Fruit fly (Drosophila melanogaster) whole organism, embryonic: ENCODE measurements around the gene dtn.

Experiments
- Antp ChIP-seq: fragments of 200-800 bp; sonication (Bioruptor generic); optimal IDR thresholded peaks from 3 replicates; lab custom pipeline; 2016; ENCODE audit warnings: missing biosample characterization, missing genetic modification characterization
- Awh ChIP-seq: fragments of 200-800 bp; sonication (Bioruptor generic); IDR thresholded peaks from 2 replicates; pipeline ENCODE4, ENCODE4 v1.3.6; 2022; ENCODE audit warnings: missing biosample characterization, missing genetic modification characterization
- B-H2 ChIP-seq: fragments of 200-800 bp; sonication (Bioruptor generic); optimal IDR thresholded peaks from 2 replicates; lab custom pipeline; 2018; ENCODE audit warnings: missing biosample characterization, mild to moderate bottlenecking, missing genetic modification characterization
- Bgb ChIP-seq: fragments of 200-800 bp; sonication (Bioruptor generic); IDR thresholded peaks from 2 replicates; pipeline ENCODE4 v1.3.6; 2022; ENCODE audit warnings: missing biosample characterization, missing genetic modification characterization; ENCODE audit not compliant: partially characterized antibody
- Bteb2 ChIP-seq: fragments of 200-800 bp; sonication (Bioruptor generic); optimal IDR thresholded peaks from 2 replicates; lab custom pipeline; 2016; ENCODE audit warnings: missing biosample characterization, missing genetic modification characterization
- CG11085 ChIP-seq: fragments of 200-800 bp; sonication (Bioruptor generic); IDR thresholded peaks from 2 replicates; pipeline ENCODE4 v1.3.6; 2022; ENCODE audit warnings: missing biosample characterization, missing genetic modification characterization
- CG11560 ChIP-seq: fragments of 200-800 bp; sonication (Bioruptor generic); IDR thresholded peaks from 3 replicates; pipeline ENCODE4 v1.3.6; 2022; ENCODE audit warnings: missing biosample characterization, missing genetic modification characterization
- CG13296 ChIP-seq: fragments of 200-800 bp; sonication (Bioruptor generic); optimal IDR thresholded peaks from 3 replicates; lab custom pipeline; 2018; ENCODE audit warnings: missing biosample characterization, mild to moderate bottlenecking, missing genetic modification characterization
- CG14965 ChIP-seq: fragments of 200-800 bp; sonication (Bioruptor generic); optimal IDR thresholded peaks from 2 replicates; lab custom pipeline; 2016; ENCODE audit warnings: missing biosample characterization, missing genetic modification characterization, borderline replicate concordance
- CG15514 ChIP-seq: fragments of 200-800 bp; sonication (Bioruptor generic); optimal IDR thresholded peaks from 3 replicates; lab custom pipeline; 2017; ENCODE audit warnings: missing biosample characterization, missing genetic modification characterization, mild to moderate bottlenecking, moderate library complexity, missing genetic modification reagents
- CG15696 ChIP-seq: fragments of 200-800 bp; sonication (Bioruptor generic); optimal IDR thresholded peaks from 2 replicates; lab custom pipeline; 2019; ENCODE audit warnings: missing biosample characterization, mild to moderate bottlenecking, missing genetic modification characterization, moderate library complexity
- CG17186 ChIP-seq: fragments of 200-800 bp; sonication (Bioruptor generic); optimal IDR thresholded peaks from 3 replicates; lab custom pipeline; 2017; ENCODE audit warnings: missing biosample characterization, missing genetic modification reagents, missing genetic modification characterization
- CG2678 ChIP-seq: fragments of 200-800 bp; sonication (Bioruptor generic); optimal IDR thresholded peaks from 3 replicates; lab custom pipeline; 2019; ENCODE audit warnings: missing biosample characterization, mild to moderate bottlenecking, missing genetic modification characterization, moderate library complexity
- CG2712 ChIP-seq: fragments of 200-800 bp; optimal IDR thresholded peaks from 3 replicates; lab custom pipeline; 2019; ENCODE audit warnings: missing biosample characterization, mild to moderate bottlenecking, missing genetic modification characterization, moderate library complexity
- CG2875 ChIP-seq: fragments of 200-800 bp; sonication (Bioruptor generic); optimal IDR thresholded peaks from 2 replicates; lab custom pipeline; 2017; ENCODE audit warnings: missing biosample characterization, mild to moderate bottlenecking, missing genetic modification characterization, missing genetic modification reagents
- CG3407 ChIP-seq: fragments of 200-800 bp; sonication (Bioruptor generic); optimal IDR thresholded peaks from 2 replicates; lab custom pipeline; 2018; ENCODE audit warnings: missing biosample characterization, mild to moderate bottlenecking, missing genetic modification characterization
- CG7839 ChIP-seq: fragments of 200-800 bp; sonication (Bioruptor generic); optimal IDR thresholded peaks from 3 replicates; lab custom pipeline; 2018; ENCODE audit warnings: missing biosample characterization, mild to moderate bottlenecking, missing genetic modification characterization, moderate library complexity
- CG8478 ChIP-seq: fragments of >200 bp; optimal IDR thresholded peaks from 2 replicates; lab custom pipeline; 2018
- Fer2 ChIP-seq: fragments of 200-800 bp; sonication (Bioruptor generic); optimal IDR thresholded peaks from 2 replicates; lab custom pipeline; 2018; ENCODE audit warnings: missing biosample characterization, mild to moderate bottlenecking, missing genetic modification characterization, moderate library complexity
- H15 ChIP-seq: fragments of 200-800 bp; sonication (Bioruptor generic); IDR thresholded peaks from 3 replicates; pipeline ENCODE4 v1.3.6; 2022; ENCODE audit warnings: missing biosample characterization, missing genetic modification characterization
- HmgZ ChIP-seq: fragments of 200-800 bp; sonication (Bioruptor generic); optimal IDR thresholded peaks from 2 replicates; lab custom pipeline; 2018; ENCODE audit warnings: missing biosample characterization, mild to moderate bottlenecking, missing genetic modification characterization
- Lim3 ChIP-seq: fragments of 200-800 bp; sonication (Bioruptor generic); IDR thresholded peaks from 2 replicates; pipeline ENCODE4 v1.3.6; 2022; ENCODE audit warnings: missing biosample characterization, missing genetic modification characterization
- Neu2 ChIP-seq: fragments of 200-800 bp; sonication (Bioruptor generic); optimal IDR thresholded peaks from 3 replicates; lab custom pipeline; 2016; ENCODE audit warnings: missing biosample characterization, missing genetic modification characterization, borderline replicate concordance
- PHDP ChIP-seq: fragments of 200-800 bp; sonication (Bioruptor generic); optimal IDR thresholded peaks from 3 replicates; lab custom pipeline; 2018; ENCODE audit warnings: missing biosample characterization, mild to moderate bottlenecking, missing genetic modification characterization, moderate library complexity
- Stat92E ChIP-seq, 3 experiments: fragments of >200 bp in 2 of 3; fragments of 200-800 bp in 1 of 3; sonication (Bioruptor generic) in 1 of 3; optimal IDR thresholded peaks; 2 replicates each; lab custom pipeline; 2017 to 2019; ENCODE audit warnings: missing biosample characterization in 3 of 3, missing genetic modification characterization in 3 of 3, mild to moderate bottlenecking in 1 of 3, moderate library complexity in 1 of 3
- ash1 ChIP-seq: fragments of 200-800 bp; sonication (Bioruptor generic); optimal IDR thresholded peaks from 2 replicates; lab custom pipeline; 2018; ENCODE audit warnings: missing biosample characterization, mild to moderate bottlenecking, missing genetic modification characterization
- bab2 ChIP-seq: fragments of 200-800 bp; sonication (Bioruptor generic); optimal IDR thresholded peaks from 2 replicates; lab custom pipeline; 2016; ENCODE audit warnings: missing biosample characterization, missing genetic modification characterization
- cg ChIP-seq: fragments of 200-800 bp; sonication (Bioruptor generic); optimal IDR thresholded peaks from 3 replicates; lab custom pipeline; 2019; ENCODE audit warnings: missing biosample characterization, mild to moderate bottlenecking, missing genetic modification characterization, moderate library complexity
- dati ChIP-seq: fragments of 200-800 bp; sonication (Bioruptor generic); IDR thresholded peaks from 2 replicates; pipeline ENCODE4 v1.3.6; 2022; ENCODE audit warnings: missing biosample characterization, missing genetic modification characterization
- dpn ChIP-seq, 2 experiments: fragments of 200-800 bp; sonication (Bioruptor generic); optimal IDR thresholded peaks; 3 replicates each; lab custom pipeline; 2016; ENCODE audit warnings: missing biosample characterization in 2 of 2, missing genetic modification characterization in 2 of 2
- eve ChIP-seq, 2 experiments: fragments of >200 bp; optimal IDR thresholded peaks; 2 replicates each; lab custom pipeline; 2017; ENCODE audit warnings: missing biosample characterization in 2 of 2, missing genetic modification characterization in 2 of 2
- fd96Cb ChIP-seq: fragments of 200-800 bp; sonication (Bioruptor generic); optimal IDR thresholded peaks from 2 replicates; lab custom pipeline; 2018; ENCODE audit warnings: missing biosample characterization, mild to moderate bottlenecking, missing genetic modification characterization, moderate library complexity
- gce ChIP-seq: fragments of 200-800 bp; sonication (Bioruptor generic); IDR thresholded peaks from 3 replicates; pipeline ENCODE4 v1.3.6; 2022; ENCODE audit warnings: missing biosample characterization, missing genetic modification characterization
- ind ChIP-seq: fragments of 200-800 bp; sonication (Bioruptor generic); optimal IDR thresholded peaks from 3 replicates; lab custom pipeline; 2016; ENCODE audit warnings: missing biosample characterization, missing genetic modification characterization
- inv ChIP-seq: fragments of 200-800 bp; sonication (Bioruptor generic); IDR thresholded peaks from 2 replicates; pipeline ENCODE4 v1.3.6; 2022; ENCODE audit warnings: missing biosample characterization, missing genetic modification characterization; ENCODE audit not compliant: partially characterized antibody
- kni ChIP-seq: fragments of 200-800 bp; sonication (Bioruptor generic); optimal IDR thresholded peaks from 3 replicates; lab custom pipeline; 2017; ENCODE audit warnings: mild to moderate bottlenecking, missing biosample characterization, missing genetic modification reagents, missing genetic modification characterization
- knrl ChIP-seq: fragments of 200-800 bp; sonication (Bioruptor generic); IDR thresholded peaks from 3 replicates; pipeline ENCODE4 v1.3.6; 2022; ENCODE audit warnings: missing biosample characterization, missing genetic modification characterization; ENCODE audit not compliant: partially characterized antibody
- lbe ChIP-seq: fragments of 200-800 bp; sonication (Bioruptor generic); optimal IDR thresholded peaks from 2 replicates; lab custom pipeline; 2016; ENCODE audit warnings: missing biosample characterization, mild to moderate bottlenecking, missing genetic modification characterization
- lov ChIP-seq, 2 experiments: fragments of 200-800 bp in 1 of 2; fragments of >200 bp in 1 of 2; sonication (Bioruptor generic) in 1 of 2; IDR thresholded peaks in 1 of 2; optimal IDR thresholded peaks in 1 of 2; 2 replicates in 1 of 2; 3 replicates in 1 of 2; pipeline versions ENCODE4 v1.3.6 to Lab custom; 2017 to 2022; ENCODE audit warnings: missing biosample characterization in 1 of 2, missing genetic modification characterization in 1 of 2
- mam ChIP-seq: fragments of 200-800 bp; sonication (Bioruptor generic); optimal IDR thresholded peaks from 3 replicates; lab custom pipeline; 2016; ENCODE audit warnings: missing biosample characterization, missing genetic modification characterization
- phol ChIP-seq: fragments of 200-800 bp; sonication (Bioruptor generic); optimal IDR thresholded peaks from 3 replicates; lab custom pipeline; 2018; ENCODE audit warnings: missing biosample characterization, mild to moderate bottlenecking, missing genetic modification characterization, moderate library complexity
- psq ChIP-seq: fragments of 200-800 bp; sonication (Bioruptor generic); optimal IDR thresholded peaks from 2 replicates; lab custom pipeline; 2017; ENCODE audit warnings: missing biosample characterization, missing genetic modification characterization
- rib ChIP-seq: fragments of 200-800 bp; sonication (Bioruptor generic); IDR thresholded peaks from 2 replicates; pipeline ENCODE4 v1.3.6; 2022; ENCODE audit warnings: missing biosample characterization, missing genetic modification characterization
- run ChIP-seq: fragments of 200-800 bp; sonication (Bioruptor generic); optimal IDR thresholded peaks from 3 replicates; lab custom pipeline; 2018; ENCODE audit warnings: missing biosample characterization, mild to moderate bottlenecking, missing genetic modification characterization
- sima ChIP-seq: fragments of 200-800 bp; sonication (Bioruptor generic); optimal IDR thresholded peaks from 2 replicates; lab custom pipeline; 2016; ENCODE audit warnings: missing biosample characterization, missing genetic modification characterization
- sob ChIP-seq: fragments of 200-800 bp; sonication (Bioruptor generic); IDR thresholded peaks from 2 replicates; pipeline ENCODE4 v1.3.6; 2022; ENCODE audit warnings: missing biosample characterization, missing genetic modification characterization
- sqz ChIP-seq: fragments of 200-800 bp; sonication (Bioruptor generic); optimal IDR thresholded peaks from 3 replicates; lab custom pipeline; 2018; ENCODE audit warnings: missing biosample characterization, mild to moderate bottlenecking, missing genetic modification characterization
- trh ChIP-seq: fragments of 200-800 bp; sonication (Bioruptor generic); optimal IDR thresholded peaks from 2 replicates; lab custom pipeline; 2016; ENCODE audit warnings: missing biosample characterization, missing genetic modification characterization
- zen2 ChIP-seq: fragments of 200-800 bp; sonication (Bioruptor generic); IDR thresholded peaks from 3 replicates; pipeline ENCODE4 v1.3.6; 2022; ENCODE audit warnings: missing biosample characterization, missing genetic modification characterization; ENCODE audit not compliant: partially characterized antibody

The dtn gene

dm6 chrX:6263614-6264130, 38.2 kb downstream of the dtn start (continued):
- TF ChIP-seq lov (optimal IDR thresholded peaks at IDR 0.05; lab: Kevin White, UChicago) (no peak), lov (GFP tag; IDR thresholded peaks at IDR 0.05; lab: Robert Waterston, UW) (no peak), Neu2 (no peak), CG7839 (tag; lab: Kevin White, UChicago) (peak; percentile 89), rib (GFP tag; lab: Robert Waterston, UW) (peak; percentile 48; the same call in 1 of the 2 replicates), PHDP (peak; percentile 81), CG13296 (GFP tag; lab: Kevin White, UChicago) (peak; percentile 87), cg (GFP tag; lab: Kevin White, UChicago) (no peak), zen2 (GFP tag; lab: Robert Waterston, UW) (no peak), fd96Cb (peak; percentile 69), CG11560 (tag; lab: Robert Waterston, UW) (0 out of 3 replicates have a peak, but pooled peaks have one; percentile 41), Fer2 (tag; lab: Kevin White, UChicago) (peak; percentile 13), lbe (no peak), HmgZ (tag; lab: Kevin White, UChicago) (peak; percentile 75), sima (GFP tag; lab: Kevin White, UChicago) (no peak), CG15514 (GFP tag; lab: Kevin White, UChicago) (peak; percentile 72), Bteb2 (GFP tag; lab: Kevin White, UChicago) (peak; percentile 43), CG15696 (peak; percentile 17), inv (no peak), CG11085 (0 out of 2 replicates have a peak, but pooled peaks have one; percentile 25), Awh (0 out of 2 replicates have a peak, but pooled peaks have one; percentile 9), bab2 (peak; percentile 55), gce (GFP tag; lab: Robert Waterston, UW) (peak; percentile 49; the same call in 1 of the 3 replicates), CG3407 (GFP tag; lab: Kevin White, UChicago) (peak; percentile 15), sob (GFP tag; lab: Robert Waterston, UW) (peak; percentile 64), H15 (no peak), trh (GFP tag; lab: Kevin White, UChicago) (no peak), CG2678 (tag; lab: Kevin White, UChicago) (peak; percentile 91), CG17186 (GFP tag; lab: Kevin White, UChicago) (peak; percentile 17), Lim3 (GFP tag; lab: Robert Waterston, UW) (no peak), B-H2 (GFP tag; lab: Kevin White, UChicago) (peak; percentile 51), knrl (GFP tag; lab: Robert Waterston, UW) (no peak), CG14965 (GFP tag; lab: Kevin White, UChicago) (no peak), CG2875 (peak; percentile 37), dpn (GFP tag; optimal IDR thresholded peaks at IDR 0.05; lab: Kevin White, UChicago) (peak; percentile 42 to 63), ind (GFP tag; lab: Kevin White, UChicago) (peak; percentile 73), ash1 (no peak), psq (no peak), phol (tag; lab: Kevin White, UChicago) (peak; percentile 84), kni (GFP tag; lab: Kevin White, UChicago) (no peak), mam (GFP tag; lab: Kevin White, UChicago) (peak; percentile 60), Antp (GFP tag; lab: Kevin White, UChicago) (peak; percentile 45), CG8478 (lab: Kevin White, UChicago) (no peak), run (tag; lab: Kevin White, UChicago) (peak; percentile 71), eve (GFP tag; optimal IDR thresholded peaks at IDR 0.05; lab: Kevin White, UChicago) (no peak), CG2712 (tag; lab: Kevin White, UChicago) (peak; percentile 77), Stat92E (GFP tag; optimal IDR thresholded peaks at IDR 0.05; lab: Kevin White, UChicago) (no peak), sqz (GFP tag; lab: Kevin White, UChicago) (peak; percentile 57), Bgb (GFP tag; lab: Robert Waterston, UW) (no peak), dati (no peak)
